Worm (Caenorhabditis elegans) whole organism, midembryonic: ENCODE measurements around the gene Y102A5C.27.

Experiments used
- T22C8.4 ChIP-seq: fragments of 200-800 bp; sonication (Bioruptor generic); IDR thresholded peaks from 2 replicates; pipeline ENCODE4 v1.3.6; 2022; ENCODE audit warnings: missing genetic modification characterization, missing compliant biosample characterization
- cog-1 ChIP-seq: sonication (generic microtip); optimal IDR thresholded peaks from 2 replicates; lab custom pipeline; 2016; ENCODE audit warnings: missing genetic modification characterization, missing compliant biosample characterization
- flt-1 ChIP-seq: fragments of 200-800 bp; sonication (Bioruptor generic); IDR thresholded peaks from 2 replicates; pipeline ENCODE4 v1.3.6; 2022; ENCODE audit warnings: missing genetic modification characterization, missing compliant biosample characterization
- klf-2 ChIP-seq: fragments of 200-800 bp; sonication (Bioruptor generic); conservative IDR thresholded peaks from 2 replicates; pipeline ENCODE4 v1.3.6; 2022; ENCODE audit warnings: missing genetic modification reagents, missing genetic modification characterization, missing compliant biosample characterization
- med-1 ChIP-seq: sonication (generic microtip); optimal IDR thresholded peaks from 2 replicates; lab custom pipeline; 2017; ENCODE audit warnings: missing genetic modification characterization, mild to moderate bottlenecking, missing compliant biosample characterization, antibody characterized with exemption, missing genetic modification reagents; ENCODE audit not compliant: insufficient read depth
- ref-1 ChIP-seq: fragments of 200-800 bp; sonication (Bioruptor generic); conservative IDR thresholded peaks from 2 replicates; pipeline ENCODE4 v1.3.6; 2022; ENCODE audit warnings: missing genetic modification reagents, missing genetic modification characterization, missing compliant biosample characterization
- tab-1 ChIP-seq: fragments of 200-800 bp; sonication (Bioruptor generic); IDR thresholded peaks from 2 replicates; pipeline ENCODE4 v1.3.6; 2022; ENCODE audit warnings: missing genetic modification characterization, missing compliant biosample characterization
- ztf-23 ChIP-seq: fragments of 200-800 bp; sonication (Bioruptor generic); IDR thresholded peaks from 2 replicates; pipeline ENCODE4 v1.3.6; 2022; ENCODE audit warnings: missing genetic modification reagents, missing genetic modification characterization, missing compliant biosample characterization
- ztf-29 ChIP-seq: fragments of 200-800 bp; sonication (Bioruptor generic); IDR thresholded peaks from 2 replicates; pipeline ENCODE4 v1.3.6; 2022; ENCODE audit warnings: missing genetic modification reagents, missing genetic modification characterization, missing compliant biosample characterization

ce11 chrV:17026289-17026688, 37.8 kb upstream of the Y102A5C.27 start, which contains the start of gene F49H6.15:
- TF ChIP-seq cog-1 (tag; lab: Kevin White, UChicago), result no peak
- no peak for TF ChIP-seq tab-1 (GFP tag; lab: Robert Waterston, UW)
- TF ChIP-seq klf-2 (GFP tag; lab: Robert Waterston, UW), result no peak
- TF ChIP-seq flt-1, result no peak
- TF ChIP-seq ztf-23 (GFP tag; lab: Robert Waterston, UW), result no peak
- no peak for TF ChIP-seq T22C8.4
- no peak for TF ChIP-seq ztf-29 (GFP tag; lab: Robert Waterston, UW)
- no peak for TF ChIP-seq med-1 (GFP tag; lab: Kevin White, UChicago)
- TF ChIP-seq ref-1 (GFP tag; lab: Robert Waterston, UW), result no peak
